Worm (Caenorhabditis elegans) whole organism, L1 larva: Measurements from ENCODE around the gene sel-1.

Experiments
- C34B4.2 ChIP-seq: sonication (generic microtip); optimal IDR thresholded peaks from 2 replicates; lab custom pipeline; 2017; ENCODE audit warnings: mild to moderate bottlenecking, missing genetic modification characterization, missing compliant biosample characterization
- alr-1 ChIP-seq: fragments of 200-800 bp; sonication (Bioruptor generic); optimal IDR thresholded peaks from 2 replicates; lab custom pipeline; 2018; ENCODE audit warnings: borderline replicate concordance, mild to moderate bottlenecking, missing genetic modification characterization, missing compliant biosample characterization
- aly-2 ChIP-seq: fragments of 150-350 bp; optimal IDR thresholded peaks from 2 replicates; lab custom pipeline; 2014; ENCODE audit warnings: missing biosample characterization, missing genetic modification characterization
- ama-1 ChIP-seq: fragments of 150-350 bp; optimal IDR thresholded peaks from 2 replicates; lab custom pipeline; 2014
- blmp-1 ChIP-seq: fragments of 150-350 bp; optimal IDR thresholded peaks from 2 replicates; lab custom pipeline; 2014; ENCODE audit warnings: missing biosample characterization, missing genetic modification characterization
- ceh-63 ChIP-seq: fragments of 200-800 bp; sonication (Bioruptor generic); optimal IDR thresholded peaks from 2 replicates; lab custom pipeline; 2018; ENCODE audit warnings: mild to moderate bottlenecking, missing genetic modification characterization, missing compliant biosample characterization
- ces-1 ChIP-seq: fragments of 150-350 bp; optimal IDR thresholded peaks from 2 replicates; lab custom pipeline; 2014; ENCODE audit warnings: missing biosample characterization, missing genetic modification reagents, missing genetic modification characterization
- dpl-1 ChIP-seq, 3 experiments: fragments of 150-350 bp in 2 of 3; sonication (generic microtip) in 1 of 3; optimal IDR thresholded peaks; 2 replicates each; lab custom pipeline; 2014 to 2017; ENCODE audit warnings: missing biosample characterization in 3 of 3, missing genetic modification characterization in 3 of 3, missing genetic modification reagents in 3 of 3
- dsc-1 ChIP-seq: sonication (generic microtip); optimal IDR thresholded peaks from 2 replicates; lab custom pipeline; 2016; ENCODE audit warnings: mild to moderate bottlenecking, missing genetic modification characterization, missing compliant biosample characterization
- egl-27 ChIP-seq, 2 experiments: fragments of 150-350 bp in 1 of 2; sonication (generic microtip); optimal IDR thresholded peaks; 3 replicates each; lab custom pipeline; 2017 to 2018; ENCODE audit warnings: missing biosample characterization in 2 of 2, missing genetic modification characterization in 2 of 2, missing genetic modification reagents in 2 of 2
- elt-2 ChIP-seq: sonication (generic microtip); optimal IDR thresholded peaks from 2 replicates; lab custom pipeline; 2016; ENCODE audit warnings: missing genetic modification characterization, mild to moderate bottlenecking, inconsistent platforms, missing compliant biosample characterization, missing genetic modification reagents
- elt-3 ChIP-seq, 6 experiments: fragments of 150-350 bp in 1 of 6; sonication (generic microtip); optimal IDR thresholded peaks; 2 replicates each; lab custom pipeline; 2017 to 2018; ENCODE audit warnings: missing biosample characterization in 6 of 6, missing genetic modification characterization in 6 of 6, inconsistent platforms in 1 of 6
- grh-1 ChIP-seq: fragments of 200-800 bp; sonication (Bioruptor generic); IDR thresholded peaks from 2 replicates; pipeline ENCODE4 v1.3.6; 2022; ENCODE audit warnings: missing genetic modification reagents, missing genetic modification characterization, missing compliant biosample characterization
- hlh-17 ChIP-seq: fragments of 200-800 bp; sonication (Bioruptor generic); optimal IDR thresholded peaks from 2 replicates; lab custom pipeline; 2018; ENCODE audit warnings: missing genetic modification characterization, mild to moderate bottlenecking, missing compliant biosample characterization, moderate library complexity, borderline replicate concordance
- hpl-2 ChIP-seq: fragments of 150-350 bp; optimal IDR thresholded peaks from 2 replicates; lab custom pipeline; 2014; ENCODE audit warnings: missing biosample characterization, missing genetic modification reagents, missing genetic modification characterization
- irx-1 ChIP-seq: sonication (generic microtip); optimal IDR thresholded peaks from 2 replicates; lab custom pipeline; 2016; ENCODE audit warnings: missing genetic modification characterization, missing compliant biosample characterization
- isw-1 ChIP-seq: fragments of 200-800 bp; sonication (Bioruptor generic); IDR thresholded peaks from 2 replicates; pipeline ENCODE4 v1.3.6; 2022; ENCODE audit warnings: missing genetic modification characterization, missing compliant biosample characterization
- jun-1 ChIP-seq: fragments of 150-350 bp; optimal IDR thresholded peaks from 2 replicates; lab custom pipeline; 2014; ENCODE audit warnings: missing biosample characterization, missing genetic modification reagents, missing genetic modification characterization
- lin-13 ChIP-seq: fragments of 150-350 bp; optimal IDR thresholded peaks from 2 replicates; lab custom pipeline; 2014; ENCODE audit warnings: missing biosample characterization, missing genetic modification reagents, missing genetic modification characterization
- lin-14 ChIP-seq: fragments of 200-800 bp; sonication (Bioruptor generic); optimal IDR thresholded peaks from 2 replicates; lab custom pipeline; 2018; ENCODE audit warnings: mild to moderate bottlenecking, missing genetic modification characterization, moderate library complexity, missing compliant biosample characterization
- lin-35 ChIP-seq, 2 experiments: fragments of 150-350 bp; optimal IDR thresholded peaks; 2 replicates each; lab custom pipeline; 2014; ENCODE audit warnings: missing biosample characterization in 2 of 2, missing genetic modification characterization in 2 of 2, missing genetic modification reagents in 2 of 2
- lir-3 ChIP-seq: sonication (generic microtip); optimal IDR thresholded peaks from 2 replicates; lab custom pipeline; 2016; ENCODE audit warnings: mild to moderate bottlenecking, missing genetic modification characterization, moderate library complexity, missing compliant biosample characterization; ENCODE audit not compliant: poor library complexity
- lsy-2 ChIP-seq, 2 experiments: fragments of 150-350 bp; optimal IDR thresholded peaks; 2 replicates each; lab custom pipeline; 2014; ENCODE audit warnings: missing biosample characterization in 2 of 2, missing genetic modification characterization in 2 of 2
- mab-9 ChIP-seq: fragments of 200-800 bp; sonication (Bioruptor generic); IDR thresholded peaks from 2 replicates; pipeline ENCODE4 v1.3.6; 2022; ENCODE audit warnings: missing genetic modification reagents, missing genetic modification characterization, missing compliant biosample characterization
- mef-2 ChIP-seq: fragments of 150-350 bp; optimal IDR thresholded peaks from 2 replicates; lab custom pipeline; 2014; ENCODE audit warnings: missing biosample characterization, missing genetic modification characterization
- mep-1 ChIP-seq: fragments of 150-350 bp; optimal IDR thresholded peaks from 2 replicates; lab custom pipeline; 2014; ENCODE audit warnings: missing biosample characterization, missing genetic modification characterization
- nhr-11 ChIP-seq: fragments of 150-350 bp; optimal IDR thresholded peaks from 2 replicates; lab custom pipeline; 2014; ENCODE audit warnings: missing biosample characterization, missing genetic modification characterization
- nhr-12 ChIP-seq: sonication (generic microtip); optimal IDR thresholded peaks from 2 replicates; lab custom pipeline; 2017; ENCODE audit warnings: missing biosample characterization, missing genetic modification characterization
- nhr-19 ChIP-seq: fragments of 200-800 bp; sonication (Bioruptor generic); conservative IDR thresholded peaks from 2 replicates; pipeline ENCODE4 v1.3.6; 2022; ENCODE audit warnings: missing genetic modification characterization, missing compliant biosample characterization
- nhr-20 ChIP-seq: sonication (generic microtip); optimal IDR thresholded peaks from 2 replicates; lab custom pipeline; 2016; ENCODE audit warnings: mild to moderate bottlenecking, missing genetic modification characterization, missing compliant biosample characterization
- nhr-237 ChIP-seq: fragments of 150-350 bp; optimal IDR thresholded peaks from 2 replicates; lab custom pipeline; 2014; ENCODE audit warnings: missing biosample characterization, missing genetic modification characterization
- nhr-28 ChIP-seq: fragments of 150-350 bp; optimal IDR thresholded peaks from 2 replicates; lab custom pipeline; 2014; ENCODE audit warnings: missing biosample characterization, missing genetic modification characterization
- nhr-47 ChIP-seq: sonication (generic microtip); optimal IDR thresholded peaks from 2 replicates; lab custom pipeline; 2016; ENCODE audit warnings: mild to moderate bottlenecking, missing genetic modification characterization, moderate library complexity, missing compliant biosample characterization
- nhr-71 ChIP-seq: sonication (generic microtip); optimal IDR thresholded peaks from 2 replicates; lab custom pipeline; 2016; ENCODE audit warnings: mild to moderate bottlenecking, missing genetic modification characterization, moderate library complexity, missing compliant biosample characterization
- nhr-85 ChIP-seq: sonication (generic microtip); peaks from one replicate; lab custom pipeline; 2016; ENCODE audit warnings: missing genetic modification characterization, inconsistent platforms, missing compliant biosample characterization
- pag-3 ChIP-seq: sonication (generic microtip); optimal IDR thresholded peaks from 2 replicates; lab custom pipeline; 2017; ENCODE audit warnings: missing genetic modification characterization, mild to moderate bottlenecking, missing compliant biosample characterization, antibody characterized with exemption, borderline replicate concordance; ENCODE audit not compliant: insufficient read depth
- pax-3 ChIP-seq: fragments of 200-800 bp; sonication (Bioruptor generic); optimal IDR thresholded peaks from 2 replicates; lab custom pipeline; 2018; ENCODE audit warnings: mild to moderate bottlenecking, missing genetic modification characterization, moderate library complexity, missing compliant biosample characterization
- pqm-1 ChIP-seq: sonication (generic microtip); optimal IDR thresholded peaks from 3 replicates; lab custom pipeline; 2017; ENCODE audit warnings: missing biosample characterization, missing genetic modification characterization
- skn-1 ChIP-seq: fragments of 150-350 bp; optimal IDR thresholded peaks from 2 replicates; lab custom pipeline; 2014; ENCODE audit warnings: missing biosample characterization, missing genetic modification characterization
- snu-23 ChIP-seq: sonication (generic microtip); optimal IDR thresholded peaks from 2 replicates; lab custom pipeline; 2016; ENCODE audit warnings: missing genetic modification characterization, missing compliant biosample characterization
- sox-4 ChIP-seq: sonication (generic microtip); optimal IDR thresholded peaks from 2 replicates; lab custom pipeline; 2016; ENCODE audit warnings: missing genetic modification characterization, missing compliant biosample characterization
- sptf-1 ChIP-seq: fragments of 150-350 bp; optimal IDR thresholded peaks from 2 replicates; lab custom pipeline; 2014; ENCODE audit warnings: missing biosample characterization, missing genetic modification characterization
- sup-37 ChIP-seq: fragments of 200-800 bp; sonication (Bioruptor generic); optimal IDR thresholded peaks from 2 replicates; lab custom pipeline; 2018; ENCODE audit warnings: mild to moderate bottlenecking, missing genetic modification characterization, missing compliant biosample characterization
- tbx-2 ChIP-seq: sonication (generic microtip); optimal IDR thresholded peaks from 2 replicates; lab custom pipeline; 2016; ENCODE audit warnings: missing genetic modification characterization, missing compliant biosample characterization
- tlp-1 ChIP-seq: fragments of 150-350 bp; optimal IDR thresholded peaks from 2 replicates; lab custom pipeline; 2014; ENCODE audit warnings: missing biosample characterization, missing genetic modification characterization
- unc-130 ChIP-seq: fragments of 150-350 bp; optimal IDR thresholded peaks from 2 replicates; lab custom pipeline; 2017; ENCODE audit warnings: missing biosample characterization, missing genetic modification characterization, inconsistent platforms
- unc-86 ChIP-seq: sonication (generic microtip); optimal IDR thresholded peaks from 2 replicates; lab custom pipeline; 2016; ENCODE audit warnings: missing genetic modification characterization, missing compliant biosample characterization
- xbp-1 ChIP-seq: sonication (generic microtip); optimal IDR thresholded peaks from 2 replicates; lab custom pipeline; 2016; ENCODE audit warnings: missing genetic modification characterization, missing compliant biosample characterization
- zip-4 ChIP-seq: fragments of 200-800 bp; sonication (Bioruptor generic); optimal IDR thresholded peaks from 2 replicates; lab custom pipeline; 2018; ENCODE audit warnings: mild to moderate bottlenecking, missing genetic modification characterization, moderate library complexity, missing compliant biosample characterization
- ztf-4 ChIP-seq: fragments of 150-350 bp; optimal IDR thresholded peaks from 2 replicates; lab custom pipeline; 2014; ENCODE audit warnings: missing biosample characterization, missing genetic modification characterization

Gene sel-1

ce11 chrV:12528919-12529318 is 31.6 kb upstream of the sel-1 start (continued):
- TF ChIP-seq hlh-17 (GFP tag; lab: Kevin White, UChicago), result no peak
- no peak for TF ChIP-seq skn-1 (tag; lab: Kevin White, UChicago)
- TF ChIP-seq nhr-237 (tag; lab: Kevin White, UChicago), result peak; percentile 27
- peak; percentile 60 to 70 for TF ChIP-seq lsy-2 (tag; optimal IDR thresholded peaks at IDR 0.05; lab: Kevin White, UChicago)
- no peak for TF ChIP-seq nhr-11
- no peak for TF ChIP-seq ama-1 (lab: Kevin White, UChicago)
- no peak for TF ChIP-seq aly-2 (tag; lab: Kevin White, UChicago)
- peak in 1 of 3 experiments; percentile 39 for TF ChIP-seq dpl-1 (GFP tag; optimal IDR thresholded peaks at IDR 0.05; lab: Kevin White, UChicago)
- TF ChIP-seq lir-3, result no peak
- peak; percentile 90 for TF ChIP-seq lin-14 (GFP tag; lab: Kevin White, UChicago)
- no peak for TF ChIP-seq nhr-28 (tag; lab: Kevin White, UChicago)
- TF ChIP-seq sox-4 (tag; lab: Kevin White, UChicago), result no peak
- peak in 1 of 2 experiments; percentile 65 for TF ChIP-seq egl-27 (tag; optimal IDR thresholded peaks at IDR 0.05; lab: Kevin White, UChicago)
- TF ChIP-seq lin-13 (GFP tag; lab: Kevin White, UChicago), result peak; percentile 26
- TF ChIP-seq nhr-85 (tag; lab: Kevin White, UChicago), result peak; percentile 91
- TF ChIP-seq tlp-1, result no peak
- TF ChIP-seq pag-3 (tag; lab: Kevin White, UChicago), result peak; percentile 88
- TF ChIP-seq snu-23 (GFP tag; lab: Kevin White, UChicago), result peak; percentile 69
- no peak for TF ChIP-seq ztf-4
- TF ChIP-seq isw-1 (GFP tag; lab: Robert Waterston, UW), result peak; percentile 7; the same call in 1 of the 2 replicates
- peak; percentile 13 for TF ChIP-seq elt-2
- TF ChIP-seq jun-1 (tag; lab: Kevin White, UChicago), result no peak
- no peak for TF ChIP-seq sptf-1 (tag; lab: Kevin White, UChicago)
- no peak for TF ChIP-seq irx-1 (tag; lab: Kevin White, UChicago)
- 0 out of 2 replicates have a peak, but pooled peaks have one; percentile 26 for TF ChIP-seq grh-1 (GFP tag; lab: Robert Waterston, UW)
- TF ChIP-seq ces-1 (GFP tag; lab: Kevin White, UChicago), result no peak
- peak; percentile 50 for TF ChIP-seq tbx-2
- TF ChIP-seq unc-86 (tag; lab: Kevin White, UChicago), result no peak
- TF ChIP-seq dsc-1 (tag; lab: Kevin White, UChicago), result no peak
- TF ChIP-seq elt-3 (tag; optimal IDR thresholded peaks at IDR 0.05; lab: Kevin White, UChicago), result no peak
- TF ChIP-seq xbp-1, result peak; percentile 26

- TF ChIP-seq C34B4.2 (no peak), alr-1 (tag; lab: Kevin White, UChicago) (no peak), unc-86 (tag; lab: Kevin White, UChicago) (peak; percentile 70), nhr-71 (tag; lab: Kevin White, UChicago) (peak; percentile 40), nhr-20 (tag; lab: Kevin White, UChicago) (no peak), nhr-11 (no peak), pax-3 (tag; lab: Kevin White, UChicago) (no peak), zip-4 (GFP tag; lab: Kevin White, UChicago) (no peak), hpl-2 (GFP tag; lab: Kevin White, UChicago) (no peak), aly-2 (tag; lab: Kevin White, UChicago) (no peak), irx-1 (tag; lab: Kevin White, UChicago) (no peak), lsy-2 (tag; optimal IDR thresholded peaks at IDR 0.05; lab: Kevin White, UChicago) (peak in 1 of 2 experiments; percentile 33), lin-35 (GFP tag; optimal IDR thresholded peaks at IDR 0.05; lab: Kevin White, UChicago) (no peak), mep-1 (tag; lab: Kevin White, UChicago) (peak; percentile 45), skn-1 (tag; lab: Kevin White, UChicago) (no peak), nhr-19 (GFP tag; lab: Robert Waterston, UW) (no peak), tbx-2 (peak; percentile 20), jun-1 (tag; lab: Kevin White, UChicago) (no peak), blmp-1 (tag; lab: Kevin White, UChicago) (peak; percentile 6), sup-37 (no peak), lin-14 (GFP tag; lab: Kevin White, UChicago) (peak; percentile 88), ceh-63 (GFP tag; lab: Kevin White, UChicago) (no peak), pqm-1 (tag; lab: Kevin White, UChicago) (no peak), mef-2 (tag; lab: Kevin White, UChicago) (no peak), dpl-1 (GFP tag; optimal IDR thresholded peaks at IDR 0.05; lab: Kevin White, UChicago) (no peak), ama-1 (lab: Kevin White, UChicago) (no peak), nhr-47 (tag; lab: Kevin White, UChicago) (peak; percentile 44), unc-130 (no peak), tlp-1 (no peak), mab-9 (GFP tag; lab: Robert Waterston, UW) (no peak), nhr-12 (tag; lab: Kevin White, UChicago) (no peak)
Measured at ce11 chrV:12530129-12530528, 30.4 kb upstream of the sel-1 start.
